Fruit fly (Drosophila melanogaster) whole organism, wandering third instar larva: ENCODE results near the gene CG11912.

ENCODE experiments used
- Dif ChIP-seq: fragments of 200-275, 200-300 bp; sonication (Bioruptor generic); optimal IDR thresholded peaks from 2 replicates; lab custom pipeline; 2018; ENCODE audit warnings: missing biosample characterization, missing genetic modification characterization; ENCODE audit not compliant: partially characterized antibody
- Jra ChIP-seq: sonication (Bioruptor generic); optimal IDR thresholded peaks from 2 replicates; lab custom pipeline; 2016; ENCODE audit warnings: missing biosample characterization, missing genetic modification characterization
- brk ChIP-seq: fragments of 200-800 bp; sonication (Bioruptor generic); optimal IDR thresholded peaks from 2 replicates; lab custom pipeline; 2016; ENCODE audit warnings: missing biosample characterization, mild to moderate bottlenecking, missing genetic modification characterization
- lola ChIP-seq: fragments of >200 bp; optimal IDR thresholded peaks from 2 replicates; lab custom pipeline; 2017; ENCODE audit warnings: missing biosample characterization, missing genetic modification characterization
- psq ChIP-seq: fragments of 200-800 bp; sonication (Bioruptor generic); optimal IDR thresholded peaks from 3 replicates; lab custom pipeline; 2017; ENCODE audit warnings: missing biosample characterization, mild to moderate bottlenecking, missing genetic modification characterization, moderate library complexity

DNA sequence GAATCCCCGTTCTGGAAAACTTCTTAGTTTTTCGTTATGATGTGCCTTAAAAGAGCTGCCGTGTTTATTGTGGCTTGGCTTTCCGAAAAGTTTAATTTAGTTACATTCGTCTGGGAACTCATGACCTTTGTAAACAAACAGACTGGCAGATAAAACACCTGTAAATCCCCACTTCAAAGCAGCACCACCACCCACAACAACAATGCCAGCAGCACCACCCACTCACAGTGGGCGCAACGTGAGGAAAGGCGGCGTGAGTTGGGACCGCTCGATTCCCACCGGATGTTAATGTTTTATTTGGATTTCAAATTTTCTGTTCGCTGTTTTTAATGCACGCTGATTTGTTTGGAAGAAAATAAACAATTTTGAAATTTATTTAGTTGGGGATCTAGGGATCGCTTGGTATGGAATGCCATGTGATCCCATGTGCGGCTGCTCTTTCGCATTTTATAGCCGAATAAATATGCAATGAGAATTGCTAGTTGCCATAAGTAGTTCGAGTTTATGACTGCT lies 10.8 kb downstream of the CG11912 start:
- TF ChIP-seq psq (GFP tag; lab: Kevin White, UChicago) (no peak), brk (GFP tag; lab: Kevin White, UChicago) (no peak), Dif (GFP tag; lab: Kevin White, UChicago) (no peak), Jra (GFP tag; lab: Kevin White, UChicago) (no peak), lola (GFP tag; lab: Kevin White, UChicago) (no peak)
